Worm (Caenorhabditis elegans): ENCODE data around the gene F25E5.2.

- TF ChIP-seq unc-39 (tag; optimal IDR thresholded peaks at IDR 0.05) (no peak), lsy-2 (tag; optimal IDR thresholded peaks at IDR 0.05) (no peak), ama-1 (optimal IDR thresholded peaks at IDR 0.05) (no peak)
Observed at ce11 chrV:7501194-7501593, 46.1 kb downstream of the F25E5.2 start.

All from whole organism, L2 larva.